Worm (Caenorhabditis elegans): ENCODE data around the gene C08E8.11.
"Not testable (repeated sequence)": the region's sequence is repeated elsewhere in the genome, so short reads cannot be mapped to it uniquely, and the experiment has no call there.

The C08E8.11 gene

ce11 chrV:18350721-18351120 is at the start of gene C08E8.11:
Gene C08E8.11 (plus strand): TSS chrV:18351021.
- TF ChIP-seq ama-1 (optimal IDR thresholded peaks at IDR 0.05), result no peak
- no peak for TF ChIP-seq F10B5.3 (tag; optimal IDR thresholded peaks at IDR 0.05)
- no peak for TF ChIP-seq nhr-102 (tag; optimal IDR thresholded peaks at IDR 0.05)
- TF ChIP-seq ceh-32 (tag; optimal IDR thresholded peaks at IDR 0.05; ENCODE audit: poor library complexity), result no peak

- not testable (repeated sequence) for TF ChIP-seq nhr-10 (tag; optimal IDR thresholded peaks at IDR 0.05); saeg-2 (GFP tag; IDR thresholded peaks at IDR 0.05); F26F4.8 (GFP tag; conservative IDR thresholded peaks at IDR 0.05)
Measured at ce11 chrV:18302414-18302813, 48.4 kb upstream of the C08E8.11 start, which contains the start of gene Y51A2A.6. Gene Y51A2A.6 (plus strand): TSS chrV:18302714.

ce11 chrV:18318312-18318711 is 32.5 kb upstream of the C08E8.11 start, which contains the start of gene fbxb-119:
Gene fbxb-119 (plus strand): TSS chrV:18318612.
- no peak for TF ChIP-seq lin-29 (GFP tag; IDR thresholded peaks at IDR 0.05)
- no peak for TF ChIP-seq nhr-77 (tag; optimal IDR thresholded peaks at IDR 0.05)
- TF ChIP-seq ceh-20 (GFP tag; IDR thresholded peaks at IDR 0.05), result no peak
- no peak for TF ChIP-seq T26A8.4 (GFP tag; IDR thresholded peaks at IDR 0.05)
- TF ChIP-seq ceh-62 (tag; optimal IDR thresholded peaks at IDR 0.05), result no peak
- no peak for TF ChIP-seq mdt-29 (GFP tag; IDR thresholded peaks at IDR 0.05)
- TF ChIP-seq nhr-6 (tag; optimal IDR thresholded peaks at IDR 0.05), result no peak
- peak in 1 of 2 experiments; percentile 23 for TF ChIP-seq unc-62 (GFP tag; optimal IDR thresholded peaks at IDR 0.05 in 1 of 2)
- TF ChIP-seq unc-62 (tag; optimal IDR thresholded peaks at IDR 0.05), result no peak

ce11 chrV:18323231-18323630 is 27.6 kb upstream of the C08E8.11 start, which contains the start of gene B0462.5:
Gene B0462.5 (minus strand): TSS chrV:18323331.
- TF ChIP-seq ZK546.5 (tag; optimal IDR thresholded peaks at IDR 0.05) (no peak), pqm-1 (tag; optimal IDR thresholded peaks at IDR 0.05) (peak; percentile 74)

- TF ChIP-seq Y105C5A.15 (GFP tag; IDR thresholded peaks at IDR 0.05), result no peak
- TF ChIP-seq dmd-6 (GFP tag; IDR thresholded peaks at IDR 0.05), result peak; percentile 55
- TF ChIP-seq ama-1 (optimal IDR thresholded peaks at IDR 0.05), result no peak
- peak; percentile 66 for TF ChIP-seq pqm-1 (tag; optimal IDR thresholded peaks at IDR 0.05)
- TF ChIP-seq unc-39 (tag; optimal IDR thresholded peaks at IDR 0.05), result no peak
- no peak for TF ChIP-seq zip-11 (GFP tag; IDR thresholded peaks at IDR 0.05)
- no peak for TF ChIP-seq spr-1 (tag; optimal IDR thresholded peaks at IDR 0.05)
- TF ChIP-seq ztf-11 (tag; optimal IDR thresholded peaks at IDR 0.05), result no peak
- no peak for TF ChIP-seq hif-1 (tag; optimal IDR thresholded peaks at IDR 0.05)
- TF ChIP-seq ces-1 (GFP tag; optimal IDR thresholded peaks at IDR 0.05), result no peak
- TF ChIP-seq nhr-28 (tag; optimal IDR thresholded peaks at IDR 0.05), result peak; percentile 48
- no peak for TF ChIP-seq dmd-9 (GFP tag; IDR thresholded peaks at IDR 0.05)
- TF ChIP-seq mep-1 (tag; optimal IDR thresholded peaks at IDR 0.05), result no peak
- no peak for TF ChIP-seq nhr-76 (tag; optimal IDR thresholded peaks at IDR 0.05)
- no peak for TF ChIP-seq unc-62 (GFP tag; optimal IDR thresholded peaks at IDR 0.05 in 1 of 2)
- TF ChIP-seq unc-62 (tag; optimal IDR thresholded peaks at IDR 0.05), result no peak
- no peak for TF ChIP-seq saeg-2 (GFP tag; IDR thresholded peaks at IDR 0.05)
- TF ChIP-seq hlh-11 (tag; optimal IDR thresholded peaks at IDR 0.05), result peak; percentile 39
- TF ChIP-seq php-3 (GFP tag; IDR thresholded peaks at IDR 0.05), result 0 out of 2 replicates have a peak, but pooled peaks have one; percentile 18
- no peak for TF ChIP-seq hmg-1.1 (GFP tag; IDR thresholded peaks at IDR 0.05)
- TF ChIP-seq ZK546.5 (tag; optimal IDR thresholded peaks at IDR 0.05), result no peak
- no peak for TF ChIP-seq D1046.2 (GFP tag; IDR thresholded peaks at IDR 0.05)
- TF ChIP-seq dpl-1 (GFP tag; optimal IDR thresholded peaks at IDR 0.05), result no peak
- TF ChIP-seq lim-7 (GFP tag; IDR thresholded peaks at IDR 0.05), result no peak
- no peak for TF ChIP-seq zag-1 (tag; optimal IDR thresholded peaks at IDR 0.05)
- no peak for TF ChIP-seq ceh-32 (tag; optimal IDR thresholded peaks at IDR 0.05; ENCODE audit: poor library complexity)
Measured at ce11 chrV:18324525-18324924, 26.3 kb upstream of the C08E8.11 start.
